Fruit fly (Drosophila melanogaster) whole organism: ENCODE data around the gene Grip163.

Source experiments
- CG8478 ChIP-seq: fragments of >200 bp; optimal IDR thresholded peaks from 2 replicates; lab custom pipeline; 2018; ENCODE audit warnings: inconsistent platforms
- Dll ChIP-seq: fragments of >200 bp; optimal IDR thresholded peaks from 2 replicates; lab custom pipeline; 2017
- EcR ChIP-seq, 2 experiments: fragments of >200 bp; optimal IDR thresholded peaks; 2 replicates each; lab custom pipeline; 2017; ENCODE audit warnings: missing biosample characterization in 2 of 2, missing genetic modification characterization in 2 of 2, missing genetic modification reagents in 2 of 2
- pan ChIP-seq: fragments of >200 bp; optimal IDR thresholded peaks from 2 replicates; lab custom pipeline; 2017
- psq ChIP-seq: fragments of >200 bp; optimal IDR thresholded peaks from 2 replicates; lab custom pipeline; 2017
- usp ChIP-seq: fragments of >200 bp; optimal IDR thresholded peaks from 2 replicates; lab custom pipeline; 2017; ENCODE audit warnings: missing biosample characterization, missing genetic modification characterization, mixed read lengths

The Grip163 gene

DNA sequence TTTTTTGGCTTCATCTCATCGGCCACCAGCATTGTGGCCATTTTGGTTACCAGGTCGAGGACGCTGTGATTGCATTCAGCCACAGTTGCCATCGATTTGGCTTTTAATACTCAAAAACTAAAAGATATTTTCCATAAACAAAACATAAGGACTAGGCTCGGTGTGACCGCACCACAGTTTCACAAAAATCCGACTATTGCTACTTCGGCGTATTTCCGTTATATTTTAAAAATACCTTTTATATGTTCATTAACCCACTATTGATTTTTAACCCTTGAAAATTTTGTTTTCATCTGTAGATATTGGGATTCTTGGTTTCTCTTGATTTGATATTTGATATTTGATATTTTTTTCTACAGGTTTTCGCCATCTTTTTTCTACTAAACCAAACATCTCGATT lies at the start of gene Grip163:
Gene Grip163, minus strand, starts transcription at position 180 of the 400 bp plus-strand sequence.
- no peak for TF ChIP-seq Dll (lab: Kevin White, UChicago)
- TF ChIP-seq usp = no peak
- no peak for TF ChIP-seq psq
- no peak for TF ChIP-seq CG8478 (lab: Kevin White, UChicago)
- TF ChIP-seq EcR (GFP tag; optimal IDR thresholded peaks at IDR 0.05; lab: Kevin White, UChicago) = no peak
- no peak for TF ChIP-seq pan

DNA sequence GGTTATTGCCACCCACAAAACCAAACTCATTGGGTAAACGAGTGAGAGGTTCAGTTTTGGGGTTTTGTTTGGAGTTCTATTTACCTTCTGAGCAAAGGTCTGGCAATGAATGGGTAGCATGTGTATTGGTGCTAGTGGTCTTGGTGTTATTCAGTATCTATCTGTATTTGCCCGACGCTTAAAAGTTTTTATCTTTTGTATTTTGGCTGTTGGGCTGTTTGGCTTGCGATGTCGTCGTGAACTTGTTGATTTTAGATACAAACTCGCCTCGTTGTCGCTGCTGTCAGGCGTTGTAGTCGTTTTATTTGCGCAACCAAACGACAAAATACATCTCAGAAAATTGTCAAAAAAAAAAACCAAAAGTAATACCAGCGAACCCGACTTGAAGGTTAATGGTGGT lies 47.5 kb upstream of the Grip163 start:
- TF ChIP-seq Dll (lab: Kevin White, UChicago) (no peak), psq (no peak), EcR (GFP tag; optimal IDR thresholded peaks at IDR 0.05; lab: Kevin White, UChicago) (no peak), usp (no peak), pan (no peak), CG8478 (lab: Kevin White, UChicago) (no peak)

DNA sequence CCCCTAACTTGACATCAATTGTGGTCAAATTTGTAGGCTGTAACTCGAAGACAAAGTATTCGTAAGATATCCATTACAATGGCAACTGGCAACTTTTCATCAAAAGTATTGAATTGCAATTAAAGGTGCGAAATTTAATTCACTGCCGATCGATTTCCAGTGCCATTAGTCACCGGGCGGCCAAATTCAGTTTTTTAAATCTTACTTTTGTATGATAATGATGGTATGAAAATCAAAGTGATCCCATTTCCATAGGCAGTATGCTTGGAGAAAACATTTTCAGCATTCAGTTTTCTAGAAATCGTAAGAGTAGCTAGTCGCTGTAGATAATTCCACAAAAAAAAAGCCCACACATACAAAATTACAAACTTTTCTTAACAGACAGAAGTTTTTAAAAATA lies 46.3 kb upstream of the Grip163 start, which contains the start of gene CG43638:
Gene CG43638, plus strand, starts transcription at position 301 of the 400 bp plus-strand sequence.
- no peak for TF ChIP-seq CG8478 (lab: Kevin White, UChicago)
- TF ChIP-seq pan = no peak
- no peak for TF ChIP-seq Dll (lab: Kevin White, UChicago)
- no peak for TF ChIP-seq psq
- TF ChIP-seq EcR (GFP tag; optimal IDR thresholded peaks at IDR 0.05; lab: Kevin White, UChicago) = no peak
- no peak for TF ChIP-seq usp

DNA sequence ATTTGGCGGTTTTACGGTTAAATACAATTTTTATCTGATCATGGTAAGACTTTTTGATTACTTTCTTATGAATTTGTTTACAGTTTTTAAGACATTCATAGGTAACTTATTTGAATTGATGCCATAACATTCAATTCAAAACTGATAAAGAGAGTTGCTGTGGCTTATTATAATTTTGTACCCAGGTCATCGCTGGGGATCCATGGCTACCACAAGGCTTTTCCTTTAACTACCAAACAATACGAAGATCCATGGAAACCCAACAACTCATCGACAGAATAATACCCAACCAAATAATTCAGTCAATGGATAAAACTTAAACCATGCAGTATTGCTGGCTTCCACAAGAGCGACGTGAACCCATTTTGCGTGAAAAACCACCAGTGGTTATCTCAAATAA lies 44.1 kb upstream of the Grip163 start, which contains the start of gene CG6793:
Gene CG6793, plus strand, starts transcription at position 301 of the 400 bp plus-strand sequence.
- no peak for TF ChIP-seq psq
- no peak for TF ChIP-seq EcR (GFP tag; optimal IDR thresholded peaks at IDR 0.05; lab: Kevin White, UChicago)
- no peak for TF ChIP-seq Dll (lab: Kevin White, UChicago)
- no peak for TF ChIP-seq usp
- TF ChIP-seq pan = no peak
- no peak for TF ChIP-seq CG8478 (lab: Kevin White, UChicago)

DNA sequence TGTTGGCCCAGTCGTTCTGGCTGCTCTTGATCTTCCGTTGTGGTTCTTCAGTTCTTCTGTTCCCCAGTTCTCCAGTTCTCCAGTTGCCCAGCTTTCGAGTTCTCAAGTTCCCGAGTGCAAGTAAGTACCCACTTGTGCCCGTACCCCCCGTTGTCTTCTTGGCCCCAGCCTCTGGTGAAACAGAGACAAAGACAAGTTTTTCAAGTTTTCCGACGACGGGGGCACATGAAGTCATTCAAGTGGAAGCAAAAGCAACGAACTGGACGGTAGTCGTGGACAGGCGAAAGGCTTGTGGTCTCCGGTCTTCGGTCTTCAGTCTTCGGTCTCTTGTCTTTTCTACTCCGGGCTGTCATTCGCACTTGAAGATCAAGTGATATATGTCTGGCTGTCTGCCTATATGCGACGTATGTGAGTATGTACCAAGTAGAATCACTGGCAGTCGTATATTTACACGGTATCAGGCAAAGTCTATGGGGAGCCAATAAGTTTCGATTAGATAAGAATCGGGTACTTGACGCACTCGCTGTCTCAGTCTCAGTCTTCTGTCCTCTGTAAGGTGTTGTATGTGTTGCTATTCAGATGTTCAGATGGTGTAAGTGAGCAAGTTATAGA lies 42.5 kb upstream of the Grip163 start:
- TF ChIP-seq CG8478 (lab: Kevin White, UChicago) (no peak), EcR (GFP tag; optimal IDR thresholded peaks at IDR 0.05; lab: Kevin White, UChicago) (peak in 1 of 2 experiments; percentile 70), psq (no peak), usp (no peak), Dll (lab: Kevin White, UChicago) (no peak), pan (no peak)

DNA sequence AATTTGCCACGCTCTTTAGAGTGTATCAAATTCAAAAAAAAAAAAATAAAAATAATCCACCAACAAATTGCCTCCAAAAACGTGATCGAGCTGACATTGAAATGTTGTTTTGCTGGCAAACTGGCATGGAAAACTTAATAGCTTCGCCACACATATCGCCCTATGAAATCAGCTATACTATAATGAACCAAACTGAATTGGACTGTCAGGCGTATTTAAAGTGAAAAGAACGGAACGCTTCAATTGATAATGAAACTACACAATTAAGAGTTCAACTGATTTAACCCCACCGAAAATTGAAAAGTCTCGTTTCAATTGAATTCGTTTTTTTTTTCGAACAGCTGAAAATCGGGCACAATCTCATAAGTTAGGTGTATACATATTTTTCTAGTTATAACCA lies 41.1 kb upstream of the Grip163 start:
- TF ChIP-seq Dll (lab: Kevin White, UChicago) (no peak), pan (no peak), EcR (GFP tag; optimal IDR thresholded peaks at IDR 0.05; lab: Kevin White, UChicago) (no peak), CG8478 (lab: Kevin White, UChicago) (no peak), usp (no peak), psq (no peak)

DNA sequence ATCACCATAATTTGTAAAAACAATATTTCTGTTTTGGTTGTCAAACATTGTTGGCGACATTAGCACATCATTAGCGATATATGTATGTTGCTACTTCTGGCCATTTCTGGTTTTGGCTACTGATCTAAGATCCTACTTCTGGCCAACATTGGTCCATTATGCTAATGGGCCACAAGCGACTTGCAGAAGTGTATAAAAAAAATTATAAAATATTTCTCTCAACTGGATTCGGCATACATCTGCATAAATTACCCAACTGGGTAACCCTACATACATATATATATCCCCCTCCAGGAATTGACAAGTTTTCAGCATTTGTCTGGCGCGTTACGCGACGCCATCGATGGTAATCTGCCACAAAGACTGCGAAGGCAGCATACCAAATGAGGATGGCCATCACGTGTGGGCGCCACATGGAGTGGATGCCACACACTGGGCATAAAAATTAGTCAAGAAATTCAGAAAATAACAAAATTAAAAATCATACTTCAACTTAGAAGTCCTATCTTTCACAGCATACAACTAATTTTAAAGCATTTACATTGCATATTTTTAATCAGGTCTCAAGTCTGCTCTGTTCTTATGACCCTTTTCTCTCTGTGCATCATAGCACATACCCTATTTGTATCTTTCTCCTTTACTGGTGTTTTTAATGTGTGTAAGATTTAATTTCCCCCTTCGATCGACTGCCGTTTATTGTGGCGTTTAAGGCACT lies 39.7 kb upstream of the Grip163 start:
- TF ChIP-seq psq (no peak), Dll (lab: Kevin White, UChicago) (no peak), CG8478 (lab: Kevin White, UChicago) (no peak), usp (no peak)

DNA sequence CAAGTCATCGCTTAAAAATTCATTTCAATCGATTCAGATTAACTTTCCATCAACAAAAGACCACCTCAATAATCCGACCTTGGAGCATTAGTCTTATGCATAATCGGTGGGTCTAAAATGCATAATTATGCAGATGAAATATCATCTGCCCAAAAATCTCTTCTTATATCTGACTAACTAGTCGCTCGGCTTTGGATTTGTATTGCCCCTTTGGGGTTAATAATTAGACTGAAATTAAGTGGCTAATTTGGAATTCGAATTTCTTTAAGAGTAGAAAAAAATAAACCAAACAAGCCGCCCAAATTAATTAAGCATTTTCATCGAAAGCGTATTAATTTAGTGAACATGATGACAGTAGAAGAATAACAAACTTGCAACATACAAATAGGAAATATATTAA lies 38.7 kb upstream of the Grip163 start:
- no peak for TF ChIP-seq pan

DNA sequence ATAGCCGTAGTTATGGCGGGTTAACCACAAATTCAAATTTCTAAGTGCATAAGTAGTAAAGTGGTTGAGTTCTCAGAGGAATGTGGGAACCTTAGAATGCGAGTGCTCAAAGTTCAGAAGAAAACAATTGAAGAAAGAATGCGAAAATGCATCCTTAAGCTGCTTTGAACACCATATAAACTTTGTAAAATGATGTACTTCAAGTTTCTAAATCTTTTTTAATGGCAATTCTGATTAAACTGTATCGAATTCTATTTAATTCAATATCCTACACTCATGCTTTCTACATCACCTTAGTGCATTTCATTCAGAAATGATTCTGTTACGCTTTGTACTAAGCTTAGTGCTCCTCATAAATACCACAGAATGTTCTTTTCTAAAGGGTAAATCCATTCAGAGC lies 34.3 kb upstream of the Grip163 start, which contains the start of gene CG43993:
Gene CG43993, plus strand, starts transcription at position 301 of the 400 bp plus-strand sequence.
- TF ChIP-seq EcR (GFP tag; optimal IDR thresholded peaks at IDR 0.05; lab: Kevin White, UChicago) (no peak), Dll (lab: Kevin White, UChicago) (no peak), CG8478 (lab: Kevin White, UChicago) (no peak), psq (no peak), pan (no peak), usp (no peak)

DNA sequence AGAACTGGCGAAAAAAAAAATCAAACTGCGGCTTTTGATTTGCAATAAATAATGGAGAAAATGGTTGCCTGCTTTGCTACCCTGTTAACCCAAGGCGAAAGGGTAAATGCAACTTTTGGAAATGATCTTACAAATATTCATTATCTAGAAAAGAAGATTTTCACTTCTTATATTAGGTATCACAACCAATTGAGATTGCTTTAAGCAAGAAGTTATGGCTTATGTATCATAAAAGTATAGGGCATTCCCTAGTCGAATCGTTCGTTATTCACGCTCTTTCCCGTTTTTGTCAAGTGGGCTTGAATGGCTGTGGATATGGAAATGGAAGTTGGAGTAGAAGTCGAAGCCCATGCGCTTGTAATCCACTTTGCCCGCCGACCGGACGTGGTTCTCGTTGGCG lies 32.6 kb upstream of the Grip163 start:
- TF ChIP-seq CG8478 (lab: Kevin White, UChicago) (no peak), pan (peak; percentile 46)

DNA sequence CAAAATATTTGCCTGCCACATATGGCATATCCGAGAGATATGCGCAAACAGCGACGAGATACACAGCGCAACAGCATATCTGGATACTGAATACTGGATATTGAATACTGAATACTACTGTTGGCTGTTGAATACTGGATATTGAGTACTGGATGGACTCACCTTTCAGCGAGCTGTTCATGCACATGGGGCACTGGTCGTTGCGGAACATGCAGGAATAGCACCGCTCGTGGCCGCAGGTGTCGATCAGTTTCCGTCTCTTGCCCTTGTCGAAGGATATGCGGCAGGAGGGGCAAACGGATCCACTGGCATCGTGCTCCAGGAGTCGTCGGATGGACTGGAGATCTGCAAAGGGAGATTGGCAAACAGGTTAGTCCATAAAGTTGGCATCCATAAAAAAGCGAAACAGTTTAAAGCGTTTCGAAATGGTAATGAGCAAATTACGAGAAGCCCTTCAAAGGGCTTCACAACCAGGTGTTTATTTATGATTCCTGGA lies 30.6 kb upstream of the Grip163 start:
- TF ChIP-seq CG8478 (lab: Kevin White, UChicago) (no peak), psq (no peak), pan (no peak), EcR (GFP tag; optimal IDR thresholded peaks at IDR 0.05; lab: Kevin White, UChicago) (no peak), usp (no peak), Dll (lab: Kevin White, UChicago) (no peak)

DNA sequence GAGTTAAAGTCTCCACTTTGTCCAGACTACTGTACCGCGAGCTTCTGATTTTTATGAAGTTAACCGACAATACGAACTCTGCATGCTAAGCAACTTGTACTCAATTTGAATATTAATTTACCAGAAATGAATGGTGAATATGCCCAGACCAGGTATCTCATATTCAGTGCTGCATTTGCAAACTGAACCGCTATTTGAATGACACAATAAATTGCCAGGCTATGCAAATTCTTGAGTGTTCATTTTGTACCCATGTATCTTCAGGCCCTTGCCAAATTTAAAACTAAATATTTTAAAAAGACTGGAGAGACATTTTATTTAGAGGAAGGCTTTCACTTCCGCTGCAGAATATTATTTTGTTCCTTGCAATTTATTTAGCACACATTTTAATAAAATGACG lies 30.0 kb upstream of the Grip163 start:
- TF ChIP-seq EcR (GFP tag; optimal IDR thresholded peaks at IDR 0.05; lab: Kevin White, UChicago) (no peak), Dll (lab: Kevin White, UChicago) (no peak), psq (no peak), usp (no peak), pan (no peak), CG8478 (lab: Kevin White, UChicago) (no peak)

DNA sequence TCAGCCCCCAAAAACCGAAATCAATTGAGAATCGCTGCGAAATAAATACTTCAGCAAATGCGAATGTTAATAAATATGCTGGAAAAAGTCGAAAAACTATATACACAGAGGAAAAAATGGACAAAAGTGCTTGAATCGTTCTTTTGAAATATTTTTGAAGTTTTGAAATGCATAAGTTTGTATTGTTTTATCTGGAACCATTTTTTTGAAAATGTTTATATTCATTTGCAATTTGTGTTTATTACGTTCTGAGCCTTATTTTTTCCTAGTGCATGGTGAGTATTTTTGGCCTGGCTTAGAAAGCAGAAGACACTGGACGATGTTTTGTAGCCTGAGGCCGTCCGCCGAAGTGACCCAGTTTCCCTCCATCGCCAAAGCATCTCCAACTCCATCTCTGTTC lies 27.0 kb upstream of the Grip163 start:
- no peak for TF ChIP-seq pan
- TF ChIP-seq Dll (lab: Kevin White, UChicago) = no peak
- no peak for TF ChIP-seq CG8478 (lab: Kevin White, UChicago)
- TF ChIP-seq EcR (GFP tag; optimal IDR thresholded peaks at IDR 0.05; lab: Kevin White, UChicago) = no peak
- TF ChIP-seq psq = no peak
- TF ChIP-seq usp = no peak
